Worm (Caenorhabditis elegans): ENCODE measurements around the gene nhr-268.

ce11 chrV:15699799-15700198 lies 9.7 kb downstream of the nhr-268 start, which contains the start of gene nhr-199:
- TF ChIP-seq dao-5 (tag; optimal IDR thresholded peaks at IDR 0.05), result no peak
- TF ChIP-seq W03F9.2 (tag; optimal IDR thresholded peaks at IDR 0.05), result no peak

Data from whole organism, L4/young adult.